Worm (Caenorhabditis elegans): Measurements from ENCODE around the gene smg-6.

DNA sequence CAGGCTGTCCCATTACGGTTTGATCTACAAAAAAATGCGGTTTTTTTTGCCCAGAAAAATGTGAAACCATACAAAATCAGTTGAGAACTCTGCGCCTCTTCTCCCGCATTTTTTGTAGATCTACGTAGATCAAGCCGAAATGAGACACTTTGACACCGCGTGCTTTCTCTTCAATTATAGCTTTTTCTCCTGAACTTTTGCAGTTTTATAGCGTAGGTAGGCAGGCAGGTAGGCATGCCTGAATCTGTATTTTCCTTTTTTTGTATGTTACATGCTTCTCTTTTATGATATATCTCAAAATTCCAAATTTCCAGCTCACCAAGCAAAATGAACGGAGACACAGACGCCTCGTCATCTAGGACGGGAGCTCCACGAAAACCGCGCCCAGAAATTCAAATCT, at the start of gene smg-6:
- TF ChIP-seq W03F9.2 (tag; optimal IDR thresholded peaks at IDR 0.05) (no peak), him-1 (tag; optimal IDR thresholded peaks at IDR 0.05) (no peak), dao-5 (tag; optimal IDR thresholded peaks at IDR 0.05) (no peak)

All from whole organism, L4/young adult.